Worm (Caenorhabditis elegans) whole organism, L4 larva: ENCODE data around the gene T23F6.3.

Experiments
- Y105C5A.15 ChIP-seq: fragments of 200-800 bp; sonication (Bioruptor generic); IDR thresholded peaks from 2 replicates; pipeline ENCODE4 v1.3.6; 2022; ENCODE audit warnings: missing genetic modification characterization, missing compliant biosample characterization
- aly-2 ChIP-seq: sonication (generic microtip); optimal IDR thresholded peaks from 2 replicates; lab custom pipeline; 2018; ENCODE audit warnings: missing biosample characterization, missing genetic modification characterization
- daf-12 ChIP-seq: fragments of 150-350 bp; optimal IDR thresholded peaks from 2 replicates; lab custom pipeline; 2014; ENCODE audit warnings: missing biosample characterization, missing genetic modification reagents, missing genetic modification characterization
- daf-16 ChIP-seq, 3 experiments: sonication (generic microtip); optimal IDR thresholded peaks; 2 replicates each; lab custom pipeline; 2016 to 2017; ENCODE audit warnings: missing genetic modification characterization in 3 of 3, missing genetic modification reagents in 3 of 3, mild to moderate bottlenecking in 2 of 3, missing compliant biosample characterization in 2 of 3, missing biosample characterization in 1 of 3, moderate library complexity in 1 of 3
- fkh-10 ChIP-seq: fragments of 150-350 bp; optimal IDR thresholded peaks from 2 replicates; lab custom pipeline; 2014; ENCODE audit warnings: missing biosample characterization, missing genetic modification reagents, missing genetic modification characterization
- gei-8 ChIP-seq: fragments of 200-800 bp; sonication (Bioruptor generic); optimal IDR thresholded peaks from 2 replicates; lab custom pipeline; 2018; ENCODE audit warnings: mild to moderate bottlenecking, missing genetic modification characterization, missing compliant biosample characterization
- lsy-2 ChIP-seq, 2 experiments: fragments of 150-350 bp in 1 of 2; sonication (generic microtip) in 1 of 2; optimal IDR thresholded peaks; 2 replicates each; lab custom pipeline; 2014 to 2017; ENCODE audit warnings: missing biosample characterization in 2 of 2, missing genetic modification characterization in 2 of 2
- mep-1 ChIP-seq: fragments of 150-350 bp; sonication (generic microtip); optimal IDR thresholded peaks from 3 replicates; lab custom pipeline; 2014; ENCODE audit warnings: missing biosample characterization, missing genetic modification characterization
- nhr-10 ChIP-seq: fragments of 150-350 bp; optimal IDR thresholded peaks from 2 replicates; lab custom pipeline; 2014; ENCODE audit warnings: missing biosample characterization, missing genetic modification characterization
- nhr-25 ChIP-seq: sonication (generic microtip); optimal IDR thresholded peaks from 2 replicates; lab custom pipeline; 2017; ENCODE audit warnings: missing genetic modification characterization, mild to moderate bottlenecking, missing compliant biosample characterization, antibody characterized with exemption, moderate library complexity, borderline replicate concordance; ENCODE audit not compliant: insufficient read depth
- set-16 ChIP-seq: fragments of 200-800 bp; sonication (Bioruptor generic); IDR thresholded peaks from 2 replicates; pipeline ENCODE4 v1.3.6; 2022; ENCODE audit warnings: missing genetic modification reagents, missing genetic modification characterization, missing compliant biosample characterization
- unc-62 ChIP-seq, 3 experiments: fragments of 150-350 bp in 1 of 3; sonication (generic microtip); optimal IDR thresholded peaks in 2 of 3; peaks in 1 of 3; 1 replicate in 1 of 3; 2 replicates in 2 of 3; lab custom pipeline; 2014 to 2017; ENCODE audit warnings: missing biosample characterization in 3 of 3, missing genetic modification characterization in 3 of 3, missing genetic modification reagents in 3 of 3, missing genotype in 1 of 3

DNA sequence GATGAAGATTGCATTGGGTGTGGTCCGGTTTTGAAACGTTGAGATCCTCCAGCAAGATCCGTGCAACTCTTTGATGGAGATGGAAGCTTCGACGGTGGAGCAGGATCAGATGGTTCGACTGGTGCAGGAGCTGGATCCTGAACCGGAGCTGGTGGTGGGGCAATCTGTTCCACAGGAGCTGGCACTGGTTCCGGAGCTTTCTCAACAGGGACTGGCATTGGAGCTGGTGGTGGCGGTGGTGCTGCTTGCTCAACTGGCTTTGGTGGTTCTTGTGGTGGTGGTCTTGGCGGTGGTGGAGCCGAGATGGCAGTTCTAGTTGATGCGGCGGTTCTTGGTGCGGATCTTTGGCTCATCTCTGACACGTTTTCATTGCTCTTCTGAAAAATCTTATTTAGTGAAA lies 19.1 kb upstream of the T23F6.3 start:
- TF ChIP-seq nhr-25 (tag; lab: Kevin White, UChicago): no peak
- no peak for TF ChIP-seq fkh-10 (GFP tag; lab: Kevin White, UChicago)
- no peak for TF ChIP-seq Y105C5A.15 (GFP tag; lab: Robert Waterston, UW)
- TF ChIP-seq daf-16 (GFP tag; optimal IDR thresholded peaks at IDR 0.05; lab: Kevin White, UChicago): no peak
- TF ChIP-seq daf-16 (tag; optimal IDR thresholded peaks at IDR 0.05; lab: Kevin White, UChicago): no peak
- TF ChIP-seq mep-1 (tag; lab: Kevin White, UChicago): no peak
- no peak for TF ChIP-seq aly-2 (tag; lab: Kevin White, UChicago)
- peak; percentile 90 for TF ChIP-seq set-16
- no peak for TF ChIP-seq daf-12 (tag; lab: Kevin White, UChicago)
- TF ChIP-seq nhr-10 (tag; lab: Kevin White, UChicago): no peak
- TF ChIP-seq unc-62 (GFP tag; optimal IDR thresholded peaks at IDR 0.05 in 1 of 2; lab: Kevin White, UChicago): no peak
- TF ChIP-seq unc-62 (tag; optimal IDR thresholded peaks at IDR 0.05; lab: Kevin White, UChicago): no peak
- no peak for TF ChIP-seq gei-8 (GFP tag; lab: Kevin White, UChicago)
- no peak for TF ChIP-seq lsy-2 (tag; optimal IDR thresholded peaks at IDR 0.05; lab: Kevin White, UChicago)
